Worm (Caenorhabditis elegans): ENCODE results near the gene E02C12.12.
"Not testable (repeated sequence)": the region's sequence is repeated elsewhere in the genome, so short reads cannot be mapped to it uniquely, and the experiment has no call there.

E02C12.12 gene

ce11 chrV:9341814-9342213 lies 40.3 kb downstream of the E02C12.12 start:
- TF ChIP-seq F26F4.8 (GFP tag; conservative IDR thresholded peaks at IDR 0.05) (0 out of 2 replicates have a peak, but pooled peaks have one; percentile 40), T26A8.4 (GFP tag; IDR thresholded peaks at IDR 0.05) (peak; percentile 94), lim-7 (GFP tag; IDR thresholded peaks at IDR 0.05) (peak; percentile 77), Y105C5A.15 (GFP tag; IDR thresholded peaks at IDR 0.05) (peak; percentile 94), nhr-42 (GFP tag; IDR thresholded peaks at IDR 0.05) (peak; percentile 70), dmd-6 (GFP tag; IDR thresholded peaks at IDR 0.05) (peak; percentile 55), lin-29 (GFP tag; IDR thresholded peaks at IDR 0.05) (peak; percentile 88), madf-9 (GFP tag; conservative IDR thresholded peaks at IDR 0.05) (peak; percentile 74), ctbp-1 (GFP tag; IDR thresholded peaks at IDR 0.05) (peak; percentile 75), Y48G9A.11 (GFP tag; IDR thresholded peaks at IDR 0.05) (peak; percentile 75), hmg-1.1 (GFP tag; IDR thresholded peaks at IDR 0.05) (peak; percentile 66), vab-7 (GFP tag; IDR thresholded peaks at IDR 0.05) (peak; percentile 56), Y75B8A.6 (GFP tag; IDR thresholded peaks at IDR 0.05) (peak; percentile 86; the same call in 1 of the 2 replicates), php-3 (GFP tag; IDR thresholded peaks at IDR 0.05) (peak; percentile 85), mdt-29 (GFP tag; IDR thresholded peaks at IDR 0.05) (peak; percentile 58), snpc-1.2 (GFP tag; IDR thresholded peaks at IDR 0.05) (peak; percentile 76), ceh-20 (GFP tag; IDR thresholded peaks at IDR 0.05) (peak; percentile 87), F44E2.7 (GFP tag; IDR thresholded peaks at IDR 0.05) (peak; percentile 85; the same call in 1 of the 2 replicates), dmd-9 (GFP tag; IDR thresholded peaks at IDR 0.05) (0 out of 2 replicates have a peak, but pooled peaks have one; percentile 50), zip-11 (GFP tag; IDR thresholded peaks at IDR 0.05) (peak; percentile 74; the same call in 1 of the 2 replicates), arid-1 (GFP tag; conservative IDR thresholded peaks at IDR 0.05) (peak; percentile 80), D1046.2 (GFP tag; IDR thresholded peaks at IDR 0.05) (peak; percentile 83), egl-43 (GFP tag; IDR thresholded peaks at IDR 0.05) (peak; percentile 83), pha-4 (GFP tag; IDR thresholded peaks at IDR 0.05) (peak; percentile 87; the same call in 1 of the 2 replicates), saeg-2 (GFP tag; IDR thresholded peaks at IDR 0.05) (peak; percentile 90), daf-19 (GFP tag; conservative IDR thresholded peaks at IDR 0.05) (peak; percentile 67; the same call in 1 of the 2 replicates), dmd-8 (GFP tag; IDR thresholded peaks at IDR 0.05) (peak; percentile 72; the same call in 1 of the 2 replicates), zfp-3 (GFP tag; conservative IDR thresholded peaks at IDR 0.05) (peak; percentile 98), lin-1 (GFP tag; IDR thresholded peaks at IDR 0.05) (peak; percentile 90), madf-5 (GFP tag; IDR thresholded peaks at IDR 0.05) (0 out of 4 replicates have a peak, but pooled peaks of 1 of the 2 experiments have one; percentile 18), lin-38 (GFP tag; IDR thresholded peaks at IDR 0.05) (peak; percentile 81), tra-1 (GFP tag; IDR thresholded peaks at IDR 0.05) (peak; percentile 92)
- TF ChIP-seq pha-4 (tag; optimal IDR thresholded peaks at IDR 0.05), result not testable (repeated sequence)

- TF ChIP-seq daf-16 (GFP tag; optimal IDR thresholded peaks at IDR 0.05) (peak in 1 of 2 experiments; percentile 74), daf-16 (tag; optimal IDR thresholded peaks at IDR 0.05) (no peak), unc-62 (GFP tag; optimal IDR thresholded peaks at IDR 0.05 in 1 of 2) (no peak), unc-62 (tag; optimal IDR thresholded peaks at IDR 0.05) (no peak), zfp-2 (tag; optimal IDR thresholded peaks at IDR 0.05) (no peak), ces-1 (GFP tag; optimal IDR thresholded peaks at IDR 0.05) (no peak), jun-1 (tag; optimal IDR thresholded peaks at IDR 0.05) (no peak), ctbp-1 (GFP tag; IDR thresholded peaks at IDR 0.05) (no peak; the same call in 1 of the 2 replicates), ZK546.5 (tag; optimal IDR thresholded peaks at IDR 0.05) (no peak), sdz-12 (GFP tag; optimal IDR thresholded peaks at IDR 0.05) (peak; percentile 82), mes-2 (tag; optimal IDR thresholded peaks at IDR 0.05; ENCODE audit: poor library complexity, severe bottlenecking) (no peak), tra-1 (GFP tag; IDR thresholded peaks at IDR 0.05) (peak; percentile 73; the same call in 1 of the 2 replicates), aly-2 (tag; optimal IDR thresholded peaks at IDR 0.05) (no peak), ceh-28 (tag; optimal IDR thresholded peaks at IDR 0.05) (no peak), lin-1 (GFP tag; IDR thresholded peaks at IDR 0.05) (peak; percentile 63), madf-5 (GFP tag; IDR thresholded peaks at IDR 0.05) (0 out of 4 replicates have a peak, but pooled peaks of 1 of the 2 experiments have one; percentile 64), hlh-11 (tag; optimal IDR thresholded peaks at IDR 0.05) (no peak), ceh-32 (tag; optimal IDR thresholded peaks at IDR 0.05; ENCODE audit: poor library complexity) (no peak), dpl-1 (GFP tag; optimal IDR thresholded peaks at IDR 0.05) (no peak), nhr-42 (GFP tag; IDR thresholded peaks at IDR 0.05) (peak; percentile 88), unc-130 (GFP tag; optimal IDR thresholded peaks at IDR 0.05) (no peak), mdt-29 (GFP tag; IDR thresholded peaks at IDR 0.05) (peak; percentile 71), fos-1 (tag; optimal IDR thresholded peaks at IDR 0.05) (no peak)
Observed at ce11 chrV:9340318-9340717, 41.8 kb downstream of the E02C12.12 start.
